Worm (Caenorhabditis elegans): Measurements from ENCODE around the gene mxl-3.

The mxl-3 gene

ce11 chrX:13396550-13397023, 46.0 kb upstream of the mxl-3 start, which contains the start of gene F02C12.3:
Gene F02C12.3 (plus strand): TSS chrX:13396973.
- TF ChIP-seq sma-3 (GFP tag; optimal IDR thresholded peaks at IDR 0.05) (peak; percentile 89), elt-3 (tag; optimal IDR thresholded peaks at IDR 0.05) (no peak), ztf-4 (tag; optimal IDR thresholded peaks at IDR 0.05) (peak; percentile 74), ZK546.5 (tag; optimal IDR thresholded peaks at IDR 0.05) (no peak), R02D3.7 (tag; optimal IDR thresholded peaks at IDR 0.05) (peak; percentile 92), nhr-12 (tag; optimal IDR thresholded peaks at IDR 0.05) (peak; percentile 33), sem-4 (tag; optimal IDR thresholded peaks at IDR 0.05) (peak; percentile 72), nhr-129 (tag; optimal IDR thresholded peaks at IDR 0.05) (peak; percentile 63), unc-55 (GFP tag; optimal IDR thresholded peaks at IDR 0.05) (peak; percentile 89), nhr-6 (tag; optimal IDR thresholded peaks at IDR 0.05) (peak; percentile 80), crh-2 (tag; optimal IDR thresholded peaks at IDR 0.05) (peak; percentile 88), ztf-11 (tag; optimal IDR thresholded peaks at IDR 0.05) (no peak), mbf-1 (tag; optimal IDR thresholded peaks at IDR 0.05) (no peak), dmd-4 (tag; optimal IDR thresholded peaks at IDR 0.05) (no peak), ceh-82 (tag; optimal IDR thresholded peaks at IDR 0.05) (peak; percentile 27), C34F6.9 (tag; optimal IDR thresholded peaks at IDR 0.05) (peak; percentile 85), gmeb-1 (tag; optimal IDR thresholded peaks at IDR 0.05) (peak; percentile 81), skn-1 (tag; optimal IDR thresholded peaks at IDR 0.05) (no peak), lsy-2 (tag; optimal IDR thresholded peaks at IDR 0.05) (peak; percentile 74 to 91), snpc-4 (tag; optimal IDR thresholded peaks at IDR 0.05) (peak; percentile 38), mdl-1 (tag; optimal IDR thresholded peaks at IDR 0.05) (peak; percentile 16 to 20), nhr-237 (tag; optimal IDR thresholded peaks at IDR 0.05) (peak; percentile 10), mab-5 (tag; optimal IDR thresholded peaks at IDR 0.05) (peak; percentile 85), egl-27 (tag; optimal IDR thresholded peaks at IDR 0.05) (peak; percentile 75), alr-1 (tag; optimal IDR thresholded peaks at IDR 0.05) (no peak), ama-1 (optimal IDR thresholded peaks at IDR 0.05) (no peak), aly-2 (tag; optimal IDR thresholded peaks at IDR 0.05) (no peak), F13H6.1 (tag; optimal IDR thresholded peaks at IDR 0.05) (peak; percentile 89), nhr-23 (tag; optimal IDR thresholded peaks at IDR 0.05) (no peak), zag-1 (tag; optimal IDR thresholded peaks at IDR 0.05) (no peak), nhr-77 (tag; optimal IDR thresholded peaks at IDR 0.05) (no peak), unc-39 (tag; optimal IDR thresholded peaks at IDR 0.05) (no peak), nhr-10 (tag; optimal IDR thresholded peaks at IDR 0.05) (no peak), nhr-25 (tag; optimal IDR thresholded peaks at IDR 0.05) (peak; percentile 90), ztf-1 (GFP tag; conservative IDR thresholded peaks at IDR 0.05) (no peak), nhr-21 (tag; optimal IDR thresholded peaks at IDR 0.05) (peak; percentile 90), lin-11 (tag; optimal IDR thresholded peaks at IDR 0.05) (peak; percentile 82), sma-9 (GFP tag; optimal IDR thresholded peaks at IDR 0.05) (peak; percentile 96), sma-9 (tag; optimal IDR thresholded peaks at IDR 0.05) (no peak), elt-1 (tag; optimal IDR thresholded peaks at IDR 0.05) (no peak), ceh-16 (tag; optimal IDR thresholded peaks at IDR 0.05) (peak; percentile 46), Y55F3AM.14 (GFP tag; optimal IDR thresholded peaks at IDR 0.05) (no peak), fos-1 (tag; optimal IDR thresholded peaks at IDR 0.05) (peak; percentile 43), lin-13 (GFP tag; optimal IDR thresholded peaks at IDR 0.05) (peak; percentile 80), nhr-11 (tag; optimal IDR thresholded peaks at IDR 0.05) (no peak), peb-1 (tag; optimal IDR thresholded peaks at IDR 0.05) (no peak), blmp-1 (tag; optimal IDR thresholded peaks at IDR 0.05; ENCODE audit: insufficient read depth) (peak; percentile 36), lin-39 (tag; optimal IDR thresholded peaks at IDR 0.05) (no peak), unc-62 (GFP tag; optimal IDR thresholded peaks at IDR 0.05) (no peak)
